Worm (Caenorhabditis elegans) whole organism, L4/young adult: ENCODE data around the gene pola-1.
"Not testable (repeated sequence)": the region's sequence is repeated elsewhere in the genome, so short reads cannot be mapped to it uniquely, and the experiment has no call there.

Experiments
- W03F9.2 ChIP-seq: fragments of 150-350 bp; optimal IDR thresholded peaks from 2 replicates; lab custom pipeline; 2014; ENCODE audit warnings: missing biosample characterization, missing genetic modification characterization
- dao-5 ChIP-seq: sonication (generic microtip); optimal IDR thresholded peaks from 2 replicates; lab custom pipeline; 2016; ENCODE audit warnings: missing genotype, missing genetic modification characterization, moderate library complexity, missing compliant biosample characterization
- him-1 ChIP-seq: sonication (generic microtip); optimal IDR thresholded peaks from 2 replicates; lab custom pipeline; 2016; ENCODE audit warnings: missing genotype, missing genetic modification reagents, missing genetic modification characterization, missing compliant biosample characterization

pola-1 gene

ce11 chrIII:11131475-11131874 lies 10.8 kb upstream of the pola-1 start, which contains the start of gene pha-1:
pha-1 (plus strand) TSS chrIII:11131775.
- not testable (repeated sequence) for TF ChIP-seq him-1, W03F9.2, dao-5 (tag; lab: Kevin White, UChicago)

ce11 chrIII:11138922-11139321 lies 3.3 kb upstream of the pola-1 start, which contains the start of gene fbxa-128:
fbxa-128 (minus strand) TSS chrIII:11139113.
- TF ChIP-seq W03F9.2 (tag; lab: Kevin White, UChicago), result no peak

ce11 chrIII:11142908-11143307 lies 660 bp downstream of the pola-1 start:
- no peak for TF ChIP-seq dao-5 (tag; lab: Kevin White, UChicago)
- no peak for TF ChIP-seq him-1 (tag; lab: Kevin White, UChicago)
- no peak for TF ChIP-seq W03F9.2 (tag; lab: Kevin White, UChicago)

- TF ChIP-seq dao-5 (tag; lab: Kevin White, UChicago) (no peak), W03F9.2 (tag; lab: Kevin White, UChicago) (no peak), him-1 (tag; lab: Kevin White, UChicago) (no peak)
These were observed 7.1 kb downstream of the pola-1 start for ce11 chrIII:11149254-11149876.

DNA sequence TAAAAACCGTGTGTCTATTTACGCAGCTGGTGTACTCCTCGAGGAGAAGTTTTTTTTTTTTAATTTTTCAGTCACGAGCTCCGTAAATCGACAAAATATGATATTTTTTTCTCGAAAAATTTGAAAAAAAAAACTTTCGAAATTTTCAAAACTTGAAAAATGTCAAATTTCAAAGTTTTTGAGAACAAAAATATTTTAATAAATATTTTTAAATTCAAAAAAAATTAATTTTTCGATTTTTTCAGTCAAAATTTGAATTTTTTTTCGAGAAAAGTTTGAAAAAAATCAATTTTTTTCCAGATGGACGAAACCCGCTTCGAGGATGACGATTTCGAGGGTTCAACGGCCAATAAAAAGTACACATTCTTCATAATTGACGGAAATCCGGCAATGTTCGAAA lies 12.3 kb downstream of the pola-1 start, which contains the start of gene cku-70:
TSS of gene cku-70 (plus strand) at position 301 of the 400 bp plus-strand sequence.
- TF ChIP-seq W03F9.2 (tag; lab: Kevin White, UChicago) (no peak), him-1 (tag; lab: Kevin White, UChicago) (no peak), dao-5 (tag; lab: Kevin White, UChicago) (no peak)

DNA sequence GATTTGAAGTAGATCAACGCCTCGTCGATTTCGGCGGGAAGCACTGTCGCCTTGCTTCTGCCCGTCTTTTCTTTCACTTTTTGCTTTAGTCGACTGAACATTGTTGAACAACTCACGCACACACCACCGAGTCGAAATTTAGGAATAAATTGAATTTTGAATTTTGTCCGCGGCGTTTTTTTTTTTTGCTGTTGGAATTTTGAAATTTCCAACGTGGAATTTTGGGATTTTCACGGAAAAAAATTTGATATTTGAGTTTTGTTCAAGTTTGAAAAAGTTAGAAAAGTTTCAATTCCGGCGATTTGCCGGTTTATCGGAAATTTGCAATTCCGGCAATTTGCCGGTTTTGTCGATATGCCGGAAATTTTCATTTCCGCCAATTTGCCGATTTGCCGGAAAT lies 14.9 kb downstream of the pola-1 start, which contains the start of gene Y47D3A.31:
TSS of gene Y47D3A.31 (minus strand) at position 101 of the 400 bp plus-strand sequence.
- TF ChIP-seq W03F9.2 (tag; lab: Kevin White, UChicago) (no peak), dao-5 (tag; lab: Kevin White, UChicago) (no peak), him-1 (tag; lab: Kevin White, UChicago) (no peak)

DNA sequence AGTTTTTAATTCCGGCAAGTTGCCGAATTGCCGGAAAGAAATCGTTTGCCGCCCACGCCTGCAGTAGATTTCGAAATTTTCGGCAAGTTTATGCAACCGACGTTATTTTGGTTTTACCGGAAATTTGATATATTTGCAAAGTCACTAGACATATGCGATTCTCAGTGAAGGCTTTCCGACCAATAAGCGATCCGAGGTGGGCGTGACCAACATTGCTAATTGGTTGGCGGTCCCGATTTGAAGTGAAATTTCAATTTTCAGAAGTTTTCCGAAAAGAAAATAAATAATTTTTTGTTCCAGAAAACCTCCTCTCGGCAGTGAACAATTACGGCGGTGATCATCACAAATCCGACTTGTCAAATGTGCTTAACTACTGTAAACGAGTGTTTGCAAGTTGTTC lies 15.7 kb downstream of the pola-1 start:
- TF ChIP-seq him-1 (tag; lab: Kevin White, UChicago), result no peak

DNA sequence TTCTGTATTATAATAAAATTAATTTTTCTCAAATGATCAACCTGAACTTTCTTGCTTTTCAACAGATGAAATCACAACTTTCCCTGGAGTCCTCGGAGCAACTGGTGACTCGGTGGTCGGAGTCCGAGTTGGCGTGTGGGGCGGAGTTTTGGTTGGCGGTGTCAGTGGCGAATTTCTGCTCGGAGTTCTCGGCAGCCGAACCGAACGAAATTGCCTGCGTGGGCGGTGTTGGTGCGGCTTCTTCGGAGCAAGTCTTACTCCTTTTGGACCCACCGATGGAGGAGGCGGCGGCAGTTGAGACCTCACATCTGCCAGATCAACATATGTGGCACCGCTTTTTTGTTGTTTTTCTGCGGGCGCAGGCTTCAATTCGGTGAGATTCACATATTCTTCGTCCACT lies 27.4 kb downstream of the pola-1 start:
- TF ChIP-seq W03F9.2 (tag; lab: Kevin White, UChicago), result no peak
- TF ChIP-seq him-1 (tag; lab: Kevin White, UChicago), result no peak
- no peak for TF ChIP-seq dao-5 (tag; lab: Kevin White, UChicago)

ce11 chrIII:11170509-11170908 lies 28.3 kb downstream of the pola-1 start:
- TF ChIP-seq him-1 (tag; lab: Kevin White, UChicago) (no peak), W03F9.2 (tag; lab: Kevin White, UChicago) (no peak), dao-5 (tag; lab: Kevin White, UChicago) (no peak)

ce11 chrIII:11172232-11172713 lies 30.0 kb downstream of the pola-1 start:
- no peak for TF ChIP-seq him-1 (tag; lab: Kevin White, UChicago)
- TF ChIP-seq dao-5 (tag; lab: Kevin White, UChicago), result no peak
- no peak for TF ChIP-seq W03F9.2 (tag; lab: Kevin White, UChicago)

- TF ChIP-seq W03F9.2 (tag; lab: Kevin White, UChicago), result no peak
These were observed 33.5 kb downstream of the pola-1 start for ce11 chrIII:11175642-11176217.

DNA sequence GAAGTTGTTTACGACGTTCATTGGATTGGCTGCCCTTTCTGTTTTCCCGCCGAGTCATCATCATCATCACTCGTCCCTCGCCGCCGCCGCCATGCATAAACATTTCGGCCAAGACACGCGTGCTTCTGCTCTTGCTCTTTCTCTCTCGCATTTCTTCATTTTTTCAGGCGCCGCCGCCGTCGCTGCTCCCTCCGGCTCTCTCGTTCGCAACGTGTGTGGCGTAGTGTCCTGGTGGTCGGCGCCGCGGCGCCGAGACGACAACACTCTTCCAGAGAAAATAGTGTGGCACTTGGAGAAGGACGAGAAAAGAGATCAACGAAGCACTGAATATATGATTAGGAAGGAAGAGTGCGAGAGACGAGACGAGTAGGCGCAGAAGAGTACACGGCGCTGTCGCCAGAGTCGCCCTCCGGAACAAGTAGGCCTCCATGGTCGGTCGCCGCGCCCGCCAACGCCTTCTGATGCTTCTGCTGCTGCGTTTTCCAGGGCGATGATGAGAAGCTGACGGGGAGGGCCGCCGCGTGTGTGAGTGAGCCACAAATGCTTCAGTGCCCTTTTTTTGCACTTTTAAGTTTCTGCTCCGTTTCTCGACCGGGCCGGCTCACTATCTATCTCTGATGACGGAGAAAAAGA lies 43.4 kb downstream of the pola-1 start:
- TF ChIP-seq him-1 (tag; lab: Kevin White, UChicago) (peak; percentile 51), W03F9.2 (tag; lab: Kevin White, UChicago) (no peak), dao-5 (tag; lab: Kevin White, UChicago) (peak; percentile 35)

ce11 chrIII:11188132-11188531 lies 45.9 kb downstream of the pola-1 start:
- no peak for TF ChIP-seq dao-5 (tag; lab: Kevin White, UChicago)
- TF ChIP-seq W03F9.2 (tag; lab: Kevin White, UChicago), result no peak
- TF ChIP-seq him-1 (tag; lab: Kevin White, UChicago), result no peak
